Worm (Caenorhabditis elegans): ENCODE data around the gene T01B7.5.

DNA sequence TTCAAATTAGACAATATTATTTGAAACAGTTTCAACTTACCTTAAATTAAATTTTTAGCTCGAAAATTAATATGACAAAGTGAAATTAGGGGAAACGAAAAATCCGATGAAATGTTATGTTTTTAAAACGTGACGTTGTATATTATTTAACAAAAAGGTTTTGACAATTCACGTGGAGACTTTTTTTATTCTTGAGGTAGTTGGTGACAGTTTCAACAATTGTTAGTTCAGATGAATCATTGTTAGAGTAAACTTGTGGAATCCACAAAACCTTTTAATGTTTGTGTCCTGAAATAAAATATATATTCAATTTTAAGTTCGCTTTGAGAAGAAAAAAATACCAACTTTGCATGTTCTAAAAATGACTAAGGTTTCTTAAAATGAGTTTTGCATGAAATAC is 42.9 kb downstream of the T01B7.5 start, which contains the start of gene fut-1:
- TF ChIP-seq php-3 (GFP tag; IDR thresholded peaks at IDR 0.05), result no peak
- no peak for TF ChIP-seq vab-7 (GFP tag; IDR thresholded peaks at IDR 0.05)
- TF ChIP-seq dpl-1 (GFP tag; optimal IDR thresholded peaks at IDR 0.05), result no peak
